Worm (Caenorhabditis elegans) whole organism, early embryonic: ENCODE measurements around the gene egl-3.

Source experiments
- B0310.2 ChIP-seq: sonication (generic microtip); optimal IDR thresholded peaks from 2 replicates; lab custom pipeline; 2016; ENCODE audit warnings: mild to moderate bottlenecking, missing genetic modification characterization, missing compliant biosample characterization
- F13C5.2 ChIP-seq: sonication (generic microtip); optimal IDR thresholded peaks from 2 replicates; lab custom pipeline; 2017; ENCODE audit warnings: mild to moderate bottlenecking, missing genetic modification characterization, inconsistent platforms, missing compliant biosample characterization
- aly-1 ChIP-seq: sonication (generic microtip); optimal IDR thresholded peaks from 2 replicates; lab custom pipeline; 2016; ENCODE audit warnings: missing genetic modification characterization, missing compliant biosample characterization
- ama-1 ChIP-seq: fragments of 150-350 bp; optimal IDR thresholded peaks from 2 replicates; lab custom pipeline; 2014
- ceh-13 ChIP-seq: fragments of 200-800 bp; sonication (Bioruptor generic); optimal IDR thresholded peaks from 2 replicates; lab custom pipeline; 2018; ENCODE audit warnings: mild to moderate bottlenecking, missing genetic modification characterization, missing compliant biosample characterization
- ceh-36 ChIP-seq: sonication (generic microtip); optimal IDR thresholded peaks from 2 replicates; lab custom pipeline; 2016; ENCODE audit warnings: missing genetic modification characterization, inconsistent platforms, missing compliant biosample characterization
- ets-7 ChIP-seq: sonication (generic microtip); optimal IDR thresholded peaks from 2 replicates; lab custom pipeline; 2016; ENCODE audit warnings: missing genotype, missing genetic modification characterization, missing compliant biosample characterization
- flt-1 ChIP-seq: fragments of 200-800 bp; sonication (Bioruptor generic); IDR thresholded peaks from 2 replicates; pipeline ENCODE4 v1.3.6; 2022; ENCODE audit warnings: missing genetic modification characterization, missing compliant biosample characterization
- hmbx-1 ChIP-seq: sonication (generic microtip); optimal IDR thresholded peaks from 2 replicates; lab custom pipeline; 2016; ENCODE audit warnings: mild to moderate bottlenecking, missing genetic modification characterization, missing compliant biosample characterization
- hmg-4 ChIP-seq: fragments of 200-800 bp; sonication (Bioruptor generic); optimal IDR thresholded peaks from 2 replicates; lab custom pipeline; 2018; ENCODE audit warnings: mild to moderate bottlenecking, missing genetic modification characterization, missing compliant biosample characterization
- hnd-1 ChIP-seq: sonication (generic microtip); optimal IDR thresholded peaks from 2 replicates; lab custom pipeline; 2016; ENCODE audit warnings: missing genetic modification characterization, missing compliant biosample characterization
- pes-1 ChIP-seq: fragments of 200-800 bp; sonication (Bioruptor generic); IDR thresholded peaks from 2 replicates; pipeline ENCODE4 v1.3.6; 2022; ENCODE audit warnings: missing genetic modification reagents, missing genetic modification characterization, missing compliant biosample characterization
- scrt-1 ChIP-seq: fragments of 200-800 bp; sonication (Bioruptor generic); IDR thresholded peaks from 2 replicates; pipeline ENCODE4 v1.3.6; 2022; ENCODE audit warnings: missing genetic modification characterization, missing compliant biosample characterization
- sea-1 ChIP-seq: fragments of 200-800 bp; sonication (Bioruptor generic); conservative IDR thresholded peaks from 2 replicates; pipeline ENCODE4 v1.3.6; 2022; ENCODE audit warnings: missing genetic modification characterization, missing compliant biosample characterization
- tbx-11 ChIP-seq: fragments of 200-800 bp; sonication (Bioruptor generic); IDR thresholded peaks from 2 replicates; pipeline ENCODE4 v1.3.6; 2022; ENCODE audit warnings: missing genetic modification characterization, missing compliant biosample characterization
- tbx-37 ChIP-seq: fragments of 200-800 bp; sonication (Bioruptor generic); conservative IDR thresholded peaks from 2 replicates; pipeline ENCODE4 v1.3.6; 2022; ENCODE audit warnings: missing genetic modification reagents, missing genetic modification characterization, missing compliant biosample characterization
- tra-4 ChIP-seq: sonication (generic microtip); optimal IDR thresholded peaks from 2 replicates; lab custom pipeline; 2017; ENCODE audit warnings: missing genetic modification characterization, missing compliant biosample characterization

egl-3 gene

ce11 chrV:10154698-10155097 is 18.9 kb downstream of the egl-3 start, which contains the start of gene srsx-29:
TSS of gene srsx-29 (plus strand) at chrV:10154998.
- TF ChIP-seq pes-1 (no peak), aly-1 (no peak), tbx-11 (GFP tag; lab: Robert Waterston, UW) (no peak), ceh-36 (no peak), sea-1 (GFP tag; lab: Robert Waterston, UW) (no peak), scrt-1 (no peak), ceh-13 (GFP tag; lab: Kevin White, UChicago) (no peak), hmg-4 (no peak), B0310.2 (tag; lab: Kevin White, UChicago) (no peak), tra-4 (no peak), ama-1 (lab: Kevin White, UChicago) (no peak), hnd-1 (tag; lab: Kevin White, UChicago) (no peak), ets-7 (tag; lab: Kevin White, UChicago) (no peak), F13C5.2 (tag; lab: Kevin White, UChicago) (no peak), flt-1 (GFP tag; lab: Robert Waterston, UW) (no peak), hmbx-1 (tag; lab: Kevin White, UChicago) (no peak), tbx-37 (GFP tag; lab: Robert Waterston, UW) (no peak)

- no peak for TF ChIP-seq sea-1 (GFP tag; lab: Robert Waterston, UW)
- no peak for TF ChIP-seq tra-4
- no peak for TF ChIP-seq pes-1
- no peak for TF ChIP-seq aly-1
- no peak for TF ChIP-seq ets-7 (tag; lab: Kevin White, UChicago)
- TF ChIP-seq F13C5.2 (tag; lab: Kevin White, UChicago): no peak
- no peak for TF ChIP-seq hnd-1 (tag; lab: Kevin White, UChicago)
- no peak for TF ChIP-seq hmbx-1 (tag; lab: Kevin White, UChicago)
- TF ChIP-seq hmg-4: no peak
- no peak for TF ChIP-seq B0310.2 (tag; lab: Kevin White, UChicago)
- TF ChIP-seq tbx-11 (GFP tag; lab: Robert Waterston, UW): no peak
- TF ChIP-seq scrt-1: no peak
- TF ChIP-seq flt-1 (GFP tag; lab: Robert Waterston, UW): no peak
- no peak for TF ChIP-seq ceh-13 (GFP tag; lab: Kevin White, UChicago)
- no peak for TF ChIP-seq ceh-36
- TF ChIP-seq tbx-37 (GFP tag; lab: Robert Waterston, UW): no peak
- no peak for TF ChIP-seq ama-1 (lab: Kevin White, UChicago)
Observed at ce11 chrV:10153076-10153475, 20.5 kb downstream of the egl-3 start.

- no peak for TF ChIP-seq tbx-11 (GFP tag; lab: Robert Waterston, UW)
Observed at ce11 chrV:10152278-10152677, 21.3 kb downstream of the egl-3 start, which contains the start of gene srsx-28. TSS of gene srsx-28 (plus strand) at chrV:10152578.

- no peak for TF ChIP-seq hnd-1 (tag; lab: Kevin White, UChicago)
- TF ChIP-seq sea-1 (GFP tag; lab: Robert Waterston, UW): no peak
- no peak for TF ChIP-seq hmg-4
- no peak for TF ChIP-seq ets-7 (tag; lab: Kevin White, UChicago)
Observed at ce11 chrV:10149728-10150127, 23.8 kb downstream of the egl-3 start, which contains the start of gene srsx-27. TSS of gene srsx-27 (plus strand) at chrV:10150028.

- no peak for TF ChIP-seq flt-1 (GFP tag; lab: Robert Waterston, UW)
- TF ChIP-seq ceh-13 (GFP tag; lab: Kevin White, UChicago): no peak
- no peak for TF ChIP-seq ets-7 (tag; lab: Kevin White, UChicago)
Observed at ce11 chrV:10148352-10148751, 25.2 kb downstream of the egl-3 start, which contains the start of gene srsx-26. TSS of gene srsx-26 (plus strand) at chrV:10148652.

- TF ChIP-seq ama-1 (lab: Kevin White, UChicago) (no peak), pes-1 (no peak), ets-7 (tag; lab: Kevin White, UChicago) (no peak), tra-4 (no peak), aly-1 (no peak), flt-1 (GFP tag; lab: Robert Waterston, UW) (no peak), F13C5.2 (tag; lab: Kevin White, UChicago) (no peak), scrt-1 (no peak), tbx-11 (GFP tag; lab: Robert Waterston, UW) (no peak), tbx-37 (GFP tag; lab: Robert Waterston, UW) (no peak), ceh-13 (GFP tag; lab: Kevin White, UChicago) (no peak)
Observed at ce11 chrV:10146787-10147186, 26.8 kb downstream of the egl-3 start.

ce11 chrV:10145653-10146052 is 27.9 kb downstream of the egl-3 start, which contains the start of gene C51E3.9:
TSS of gene C51E3.9 (plus strand) at chrV:10145953.
- TF ChIP-seq hnd-1 (tag; lab: Kevin White, UChicago) (no peak), B0310.2 (tag; lab: Kevin White, UChicago) (no peak), tbx-11 (GFP tag; lab: Robert Waterston, UW) (no peak), aly-1 (no peak), pes-1 (no peak), tbx-37 (GFP tag; lab: Robert Waterston, UW) (no peak), ets-7 (tag; lab: Kevin White, UChicago) (no peak), ceh-36 (no peak), hmg-4 (no peak), tra-4 (no peak), ama-1 (lab: Kevin White, UChicago) (no peak), scrt-1 (no peak), F13C5.2 (tag; lab: Kevin White, UChicago) (no peak)

ce11 chrV:10134077-10134693 is 39.4 kb downstream of the egl-3 start, which contains the start of the genes C08B6.18, wdr-20 and C08B6.8:
TSS of gene C08B6.18 (minus strand) at chrV:10134127.
TSS of gene wdr-20 (minus strand) at chrV:10134158.
TSS of gene C08B6.8 (plus strand) at chrV:10134643.
- no peak for TF ChIP-seq ama-1 (lab: Kevin White, UChicago)
- no peak for TF ChIP-seq F13C5.2 (tag; lab: Kevin White, UChicago)
- TF ChIP-seq ceh-13 (GFP tag; lab: Kevin White, UChicago): no peak
- no peak for TF ChIP-seq ceh-36
- no peak for TF ChIP-seq aly-1
- no peak for TF ChIP-seq flt-1 (GFP tag; lab: Robert Waterston, UW)
- TF ChIP-seq ets-7 (tag; lab: Kevin White, UChicago): no peak
- TF ChIP-seq pes-1: no peak
- no peak for TF ChIP-seq B0310.2 (tag; lab: Kevin White, UChicago)
- no peak for TF ChIP-seq hnd-1 (tag; lab: Kevin White, UChicago)
- TF ChIP-seq hmbx-1 (tag; lab: Kevin White, UChicago): no peak
- TF ChIP-seq tbx-37 (GFP tag; lab: Robert Waterston, UW): no peak
- no peak for TF ChIP-seq sea-1 (GFP tag; lab: Robert Waterston, UW)
- no peak for TF ChIP-seq hmg-4
- no peak for TF ChIP-seq tbx-11 (GFP tag; lab: Robert Waterston, UW)
- TF ChIP-seq scrt-1: no peak
- TF ChIP-seq tra-4: no peak
